Fruit fly (Drosophila melanogaster) whole organism, embryonic: ENCODE data around the gene ETHR.

Experiments used
- Asciz ChIP-seq: fragments of 200-800 bp; sonication (Bioruptor generic); optimal IDR thresholded peaks from 2 replicates; lab custom pipeline; 2017; ENCODE audit warnings: missing biosample characterization, mild to moderate bottlenecking, missing genetic modification characterization, missing genetic modification reagents
- CG1602 ChIP-seq: fragments of 200-800 bp; sonication (Bioruptor generic); optimal IDR thresholded peaks from 3 replicates; lab custom pipeline; 2016; ENCODE audit warnings: missing biosample characterization, missing genetic modification characterization
- CG2199 ChIP-seq: fragments of 200-800 bp; sonication (Bioruptor generic); IDR thresholded peaks from 3 replicates; pipeline ENCODE4 v1.3.6; 2022; ENCODE audit warnings: missing biosample characterization, missing genetic modification characterization
- CG31388 ChIP-seq: fragments of 200-800 bp; sonication (Bioruptor generic); optimal IDR thresholded peaks from 2 replicates; lab custom pipeline; 2016; ENCODE audit warnings: missing biosample characterization, missing genetic modification characterization
- CG34376 ChIP-seq: fragments of 200-800 bp; sonication (Bioruptor generic); optimal IDR thresholded peaks from 2 replicates; lab custom pipeline; 2018; ENCODE audit warnings: missing biosample characterization, mild to moderate bottlenecking, missing genetic modification characterization
- CG4282 ChIP-seq: fragments of 200-800 bp; sonication (Bioruptor generic); optimal IDR thresholded peaks from 2 replicates; lab custom pipeline; 2016; ENCODE audit warnings: missing biosample characterization, missing genetic modification characterization
- CG4360 ChIP-seq: fragments of 200-800 bp; sonication (Bioruptor generic); IDR thresholded peaks from 2 replicates; pipeline ENCODE4 v1.3.6; 2022; ENCODE audit warnings: missing biosample characterization, missing genetic modification characterization
- CG5180 ChIP-seq: fragments of 200-800 bp; sonication (Bioruptor generic); optimal IDR thresholded peaks from 3 replicates; lab custom pipeline; 2017; ENCODE audit warnings: missing biosample characterization, missing genetic modification characterization, mild to moderate bottlenecking, moderate library complexity, missing genetic modification reagents
- CG7357 ChIP-seq: fragments of 200-800 bp; sonication (Bioruptor generic); IDR thresholded peaks from 3 replicates; pipeline ENCODE4 v1.3.6; 2022; ENCODE audit warnings: missing biosample characterization, missing genetic modification characterization
- CG7963 ChIP-seq: fragments of 200-800 bp; sonication (Bioruptor generic); IDR thresholded peaks from 3 replicates; pipeline ENCODE4 v1.3.6; 2022; ENCODE audit warnings: missing biosample characterization, missing genetic modification characterization; ENCODE audit not compliant: partially characterized antibody
- CG7987 ChIP-seq: fragments of 200-800 bp; sonication (Bioruptor generic); optimal IDR thresholded peaks from 2 replicates; lab custom pipeline; 2018; ENCODE audit warnings: missing biosample characterization, mild to moderate bottlenecking, missing genetic modification characterization, moderate library complexity
- CG9215 ChIP-seq: fragments of 200-800 bp; sonication (Bioruptor generic); IDR thresholded peaks from 2 replicates; pipeline ENCODE4 v1.3.6; 2022; ENCODE audit warnings: missing biosample characterization, missing genetic modification characterization
- CG9797 ChIP-seq: fragments of 200-800 bp; sonication (Bioruptor generic); optimal IDR thresholded peaks from 3 replicates; lab custom pipeline; 2018; ENCODE audit warnings: missing biosample characterization, mild to moderate bottlenecking, missing genetic modification characterization
- Deaf1 ChIP-seq: fragments of 200-800 bp; optimal IDR thresholded peaks from 3 replicates; lab custom pipeline; 2019; ENCODE audit warnings: missing biosample characterization, mild to moderate bottlenecking, missing genetic modification characterization, moderate library complexity
- Dip2 ChIP-seq: fragments of 200-800 bp; sonication (Bioruptor generic); IDR thresholded peaks from 2 replicates; pipeline ENCODE4 v1.3.6; 2022; ENCODE audit warnings: missing biosample characterization, missing genetic modification characterization
- Elba2 ChIP-seq: fragments of 200-800 bp; sonication (Bioruptor generic); optimal IDR thresholded peaks from 3 replicates; lab custom pipeline; 2016; ENCODE audit warnings: missing biosample characterization, missing genetic modification characterization
- Hmr ChIP-seq: fragments of 200-800 bp; sonication (Bioruptor generic); optimal IDR thresholded peaks from 3 replicates; lab custom pipeline; 2017; ENCODE audit warnings: mild to moderate bottlenecking, missing biosample characterization, missing genetic modification reagents, missing genetic modification characterization
- Jarid2 ChIP-seq: fragments of 200-800 bp; sonication (Bioruptor generic); optimal IDR thresholded peaks from 3 replicates; lab custom pipeline; 2017; ENCODE audit warnings: mild to moderate bottlenecking, missing biosample characterization, missing genetic modification reagents, missing genetic modification characterization
- Kr ChIP-seq: fragments of 200-800 bp; sonication (Bioruptor generic); optimal IDR thresholded peaks from 2 replicates; lab custom pipeline; 2017; ENCODE audit warnings: missing biosample characterization, mild to moderate bottlenecking, missing genetic modification characterization
- MESR4 ChIP-seq: fragments of 200-800 bp; sonication (Bioruptor generic); optimal IDR thresholded peaks from 2 replicates; lab custom pipeline; 2018; ENCODE audit warnings: missing biosample characterization, mild to moderate bottlenecking, missing genetic modification characterization, moderate library complexity
- Mad ChIP-seq: fragments of 200-800 bp; sonication (Bioruptor generic); optimal IDR thresholded peaks from 2 replicates; lab custom pipeline; 2016; ENCODE audit warnings: missing biosample characterization, missing genetic modification characterization
- Med ChIP-seq: fragments of 200-800 bp; sonication (Bioruptor generic); peaks from one replicate; lab custom pipeline; 2016; ENCODE audit warnings: missing biosample characterization, missing genetic modification characterization, mild to moderate bottlenecking, inconsistent platforms, moderate library complexity
- Mes4 ChIP-seq: fragments of 200-800 bp; sonication (Bioruptor generic); optimal IDR thresholded peaks from 2 replicates; lab custom pipeline; 2016; ENCODE audit warnings: missing biosample characterization, missing genetic modification characterization
- Poxn ChIP-seq: fragments of 200-800 bp; sonication (Bioruptor generic); IDR thresholded peaks from 2 replicates; pipeline ENCODE4 v1.3.6; 2022; ENCODE audit warnings: missing biosample characterization, missing genetic modification characterization
- Spps ChIP-seq: fragments of 200-800 bp; sonication (Bioruptor generic); optimal IDR thresholded peaks from 2 replicates; lab custom pipeline; 2018; ENCODE audit warnings: missing biosample characterization, mild to moderate bottlenecking, missing genetic modification characterization
- Taf1 ChIP-seq: fragments of 200-800 bp; sonication (Bioruptor generic); IDR thresholded peaks from 2 replicates; pipeline ENCODE4 v1.3.6; 2022; ENCODE audit warnings: missing biosample characterization, missing genetic modification characterization
- bsh ChIP-seq, 2 experiments: fragments of 200-800 bp; sonication (Bioruptor generic); optimal IDR thresholded peaks; 2 replicates each; lab custom pipeline; 2017 to 2018; ENCODE audit warnings: mild to moderate bottlenecking in 2 of 2, missing biosample characterization in 2 of 2, missing genetic modification characterization in 2 of 2, moderate library complexity in 1 of 2
- caup ChIP-seq: fragments of 200-800 bp; sonication (Bioruptor generic); optimal IDR thresholded peaks from 3 replicates; lab custom pipeline; 2017; ENCODE audit warnings: missing biosample characterization, mild to moderate bottlenecking, missing genetic modification characterization, moderate library complexity; ENCODE audit not compliant: severe bottlenecking
- dan ChIP-seq: fragments of 200-800 bp; sonication (Bioruptor generic); IDR thresholded peaks from 2 replicates; pipeline ENCODE4 v1.3.6; 2022; ENCODE audit warnings: missing biosample characterization, missing genetic modification characterization
- dpn ChIP-seq, 2 experiments: fragments of 200-800 bp; sonication (Bioruptor generic); optimal IDR thresholded peaks; 3 replicates each; lab custom pipeline; 2016; ENCODE audit warnings: missing biosample characterization in 2 of 2, missing genetic modification characterization in 2 of 2
- ewg ChIP-seq: fragments of 200-800 bp; sonication (Bioruptor generic); optimal IDR thresholded peaks from 3 replicates; lab custom pipeline; 2017; ENCODE audit warnings: mild to moderate bottlenecking, missing biosample characterization, missing genetic modification reagents, missing genetic modification characterization
- gsb-n ChIP-seq: fragments of 200-800 bp; sonication (Bioruptor generic); optimal IDR thresholded peaks from 3 replicates; lab custom pipeline; 2018; ENCODE audit warnings: missing biosample characterization, mild to moderate bottlenecking, missing genetic modification characterization
- hbn ChIP-seq: fragments of 200-800 bp; sonication (Bioruptor generic); IDR thresholded peaks from 2 replicates; pipeline ENCODE4 v1.3.6; 2022; ENCODE audit warnings: missing biosample characterization, missing genetic modification characterization; ENCODE audit not compliant: partially characterized antibody
- ind ChIP-seq: fragments of 200-800 bp; sonication (Bioruptor generic); optimal IDR thresholded peaks from 3 replicates; lab custom pipeline; 2016; ENCODE audit warnings: missing biosample characterization, missing genetic modification characterization
- lab ChIP-seq: fragments of 200-800 bp; sonication (Bioruptor generic); optimal IDR thresholded peaks from 3 replicates; lab custom pipeline; 2017; ENCODE audit warnings: missing biosample characterization, missing genetic modification characterization, mild to moderate bottlenecking, moderate library complexity, missing genetic modification reagents
- nmo ChIP-seq: fragments of 200-800 bp; sonication (Bioruptor generic); optimal IDR thresholded peaks from 2 replicates; lab custom pipeline; 2018; ENCODE audit warnings: missing biosample characterization, mild to moderate bottlenecking, missing genetic modification characterization, moderate library complexity
- onecut ChIP-seq: fragments of 200-800 bp; sonication (Bioruptor generic); IDR thresholded peaks from 2 replicates; pipeline ENCODE4 v1.3.6; 2022; ENCODE audit warnings: missing biosample characterization, missing genetic modification characterization
- pho ChIP-seq: fragments of 200-800 bp; sonication (Bioruptor generic); optimal IDR thresholded peaks from 2 replicates; lab custom pipeline; 2016; ENCODE audit warnings: missing biosample characterization, missing genetic modification characterization
- pnt ChIP-seq: fragments of 200-800 bp; sonication (Bioruptor generic); optimal IDR thresholded peaks from 3 replicates; lab custom pipeline; 2016; ENCODE audit warnings: missing biosample characterization, missing genetic modification characterization
- pzg ChIP-seq: fragments of 200-800 bp; sonication (Bioruptor generic); optimal IDR thresholded peaks from 3 replicates; lab custom pipeline; 2018; ENCODE audit warnings: missing biosample characterization, mild to moderate bottlenecking, missing genetic modification characterization, moderate library complexity
- sob ChIP-seq: fragments of 200-800 bp; sonication (Bioruptor generic); IDR thresholded peaks from 2 replicates; pipeline ENCODE4 v1.3.6; 2022; ENCODE audit warnings: missing biosample characterization, missing genetic modification characterization
- stwl ChIP-seq: fragments of 200-800 bp; sonication (Bioruptor generic); optimal IDR thresholded peaks from 3 replicates; lab custom pipeline; 2018; ENCODE audit warnings: missing biosample characterization, mild to moderate bottlenecking, missing genetic modification characterization, moderate library complexity
- tin ChIP-seq: fragments of 200-800 bp; sonication (Bioruptor generic); optimal IDR thresholded peaks from 3 replicates; lab custom pipeline; 2016; ENCODE audit warnings: missing biosample characterization, missing genetic modification characterization
- twi ChIP-seq: fragments of 200-800 bp; optimal IDR thresholded peaks from 2 replicates; lab custom pipeline; 2019; ENCODE audit warnings: missing biosample characterization, mild to moderate bottlenecking, missing genetic modification characterization, moderate library complexity
- unc-4 ChIP-seq: fragments of 200-800 bp; sonication (Bioruptor generic); IDR thresholded peaks from 2 replicates; pipeline ENCODE4 v1.3.6; 2022; ENCODE audit warnings: missing biosample characterization, missing genetic modification characterization; ENCODE audit not compliant: partially characterized antibody
- vvl ChIP-seq: fragments of 200-800 bp; sonication (Bioruptor generic); IDR thresholded peaks from 2 replicates; pipeline ENCODE4 v1.3.6; 2022; ENCODE audit warnings: missing biosample characterization, missing genetic modification characterization
- wdn ChIP-seq: fragments of 200-800 bp; sonication (Bioruptor generic); IDR thresholded peaks from 2 replicates; pipeline ENCODE4 v1.3.6; 2022; ENCODE audit warnings: missing biosample characterization, missing genetic modification characterization
- z ChIP-seq: fragments of 200-800 bp; sonication (Bioruptor generic); IDR thresholded peaks from 3 replicates; pipeline ENCODE4 v1.3.6; 2022; ENCODE audit warnings: missing biosample characterization, missing genetic modification characterization
- zen2 ChIP-seq: fragments of 200-800 bp; sonication (Bioruptor generic); IDR thresholded peaks from 3 replicates; pipeline ENCODE4 v1.3.6; 2022; ENCODE audit warnings: missing biosample characterization, missing genetic modification characterization; ENCODE audit not compliant: partially characterized antibody
- zf30C ChIP-seq: fragments of 200-800 bp; sonication (Bioruptor generic); optimal IDR thresholded peaks from 3 replicates; lab custom pipeline; 2018; ENCODE audit warnings: missing biosample characterization, mild to moderate bottlenecking, missing genetic modification characterization
- zfh1 ChIP-seq: fragments of 200-800 bp; sonication (Bioruptor generic); IDR thresholded peaks from 3 replicates; pipeline ENCODE4 v1.3.6; 2022; ENCODE audit warnings: missing biosample characterization, missing genetic modification characterization

The ETHR gene

DNA sequence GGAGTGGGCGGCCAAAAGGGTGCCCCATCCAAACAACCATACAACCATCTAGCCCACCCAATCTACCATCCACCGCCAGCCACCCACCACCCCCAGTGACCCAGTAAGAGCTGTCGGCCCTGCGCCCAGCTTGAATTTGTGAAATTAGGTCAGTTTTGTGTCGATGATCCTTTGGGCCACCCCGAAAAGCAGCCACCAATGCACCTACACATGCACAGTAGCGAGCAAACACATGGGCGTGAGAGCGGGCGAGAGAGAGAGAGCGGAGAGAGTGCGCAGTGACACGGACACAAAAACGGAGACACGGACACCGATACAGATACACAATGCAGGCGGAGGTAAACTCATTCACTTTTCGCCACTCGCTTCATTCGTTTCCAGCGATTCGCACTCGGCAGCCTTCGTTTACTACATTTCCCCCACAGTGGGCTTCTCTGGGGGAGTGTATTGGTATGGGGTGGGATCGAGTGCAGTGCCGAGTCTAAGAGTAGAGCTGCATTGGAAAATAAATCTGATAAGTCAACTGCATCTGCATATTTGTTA, 42.3 kb downstream of the ETHR start (continued):
- TF ChIP-seq caup (GFP tag; lab: Kevin White, UChicago): no peak
- no peak for TF ChIP-seq sob (GFP tag; lab: Robert Waterston, UW)
- TF ChIP-seq ewg (GFP tag; lab: Kevin White, UChicago): peak; percentile 84
- no peak for TF ChIP-seq pzg (GFP tag; lab: Kevin White, UChicago)
- no peak for TF ChIP-seq ind
- TF ChIP-seq nmo: no peak
- TF ChIP-seq Med: no peak
- no peak for TF ChIP-seq CG31388 (GFP tag; lab: Kevin White, UChicago)
- no peak for TF ChIP-seq bsh (GFP tag; optimal IDR thresholded peaks at IDR 0.05; lab: Kevin White, UChicago)
- TF ChIP-seq CG7357 (GFP tag; lab: Robert Waterston, UW): no peak
- TF ChIP-seq zf30C (GFP tag; lab: Kevin White, UChicago): no peak
- TF ChIP-seq Jarid2: no peak
- no peak for TF ChIP-seq Taf1
- no peak for TF ChIP-seq gsb-n
- TF ChIP-seq vvl: no peak
- no peak for TF ChIP-seq CG2199 (GFP tag; lab: Robert Waterston, UW)
- TF ChIP-seq dan (GFP tag; lab: Robert Waterston, UW): no peak
- TF ChIP-seq dpn (GFP tag; optimal IDR thresholded peaks at IDR 0.05; lab: Kevin White, UChicago): no peak
- TF ChIP-seq Mes4 (GFP tag; lab: Kevin White, UChicago): no peak
- TF ChIP-seq CG34376 (GFP tag; lab: Kevin White, UChicago): no peak
- TF ChIP-seq Mad (GFP tag; lab: Kevin White, UChicago): no peak
- TF ChIP-seq MESR4 (GFP tag; lab: Kevin White, UChicago): no peak
- TF ChIP-seq Asciz (GFP tag; lab: Kevin White, UChicago): no peak
- no peak for TF ChIP-seq pnt (GFP tag; lab: Kevin White, UChicago)
- TF ChIP-seq CG4360: no peak
- TF ChIP-seq Kr (GFP tag; lab: Kevin White, UChicago): no peak
- TF ChIP-seq CG9797 (GFP tag; lab: Kevin White, UChicago): no peak
- TF ChIP-seq zen2 (GFP tag; lab: Robert Waterston, UW): no peak
- no peak for TF ChIP-seq lab (GFP tag; lab: Kevin White, UChicago)
- TF ChIP-seq wdn (GFP tag; lab: Robert Waterston, UW): no peak
- TF ChIP-seq onecut: no peak
- no peak for TF ChIP-seq CG7987 (GFP tag; lab: Kevin White, UChicago)
- no peak for TF ChIP-seq CG7963
- no peak for TF ChIP-seq twi
- TF ChIP-seq pho (GFP tag; lab: Kevin White, UChicago): no peak
- TF ChIP-seq CG4282: no peak
- no peak for TF ChIP-seq Spps (tag; lab: Kevin White, UChicago)
- 0 out of 2 replicates have a peak, but pooled peaks have one; percentile 19 for TF ChIP-seq unc-4
- TF ChIP-seq CG1602 (GFP tag; lab: Kevin White, UChicago): no peak
- no peak for TF ChIP-seq Hmr (GFP tag; lab: Kevin White, UChicago)
- no peak for TF ChIP-seq tin
- TF ChIP-seq stwl (tag; lab: Kevin White, UChicago): no peak
- TF ChIP-seq CG9215 (GFP tag; lab: Robert Waterston, UW): no peak
- TF ChIP-seq Poxn (GFP tag; lab: Robert Waterston, UW): no peak
- peak; percentile 93 for TF ChIP-seq Deaf1 (tag; lab: Kevin White, UChicago)
- no peak for TF ChIP-seq Dip2 (GFP tag; lab: Robert Waterston, UW)
- no peak for TF ChIP-seq Elba2 (GFP tag; lab: Kevin White, UChicago)
- TF ChIP-seq CG5180 (GFP tag; lab: Kevin White, UChicago): no peak
- 0 out of 3 replicates have a peak, but pooled peaks have one; percentile 50 for TF ChIP-seq z (GFP tag; lab: Robert Waterston, UW)
- TF ChIP-seq zfh1 (GFP tag; lab: Robert Waterston, UW): no peak
- TF ChIP-seq hbn (GFP tag; lab: Robert Waterston, UW): no peak
